Worm (Caenorhabditis elegans): Measurements from ENCODE around the gene tps-2.

DNA sequence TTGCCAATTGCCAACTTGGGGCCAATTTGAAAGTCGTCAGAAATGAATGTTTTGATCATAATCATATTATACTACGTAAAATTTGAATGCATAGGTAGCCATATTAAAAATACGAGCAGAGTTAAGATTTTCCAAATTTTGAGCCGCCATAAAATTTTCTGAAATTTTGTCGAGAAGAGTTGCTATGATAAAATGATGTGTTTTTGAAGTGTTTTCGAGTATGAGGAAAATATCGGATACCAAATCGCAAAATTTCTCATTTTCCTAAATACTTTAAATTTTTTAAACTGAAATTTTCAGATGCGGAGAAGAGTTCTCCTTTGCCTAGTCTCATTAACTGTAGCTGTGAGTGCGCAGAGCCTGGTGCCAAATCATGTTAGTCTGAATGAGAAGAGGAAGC is 26.6 kb downstream of the tps-2 start, which contains the start of gene tag-297:
- TF ChIP-seq dao-5 (tag; optimal IDR thresholded peaks at IDR 0.05) (no peak), him-1 (tag; optimal IDR thresholded peaks at IDR 0.05) (no peak)

Measured in whole organism, L4/young adult.